Fruit fly (Drosophila melanogaster) whole organism: ENCODE data around the gene CG9813.

ENCODE experiments used
- CG8478 ChIP-seq: fragments of >200 bp; optimal IDR thresholded peaks from 2 replicates; lab custom pipeline; 2018; ENCODE audit warnings: inconsistent platforms
- Dll ChIP-seq: fragments of >200 bp; optimal IDR thresholded peaks from 2 replicates; lab custom pipeline; 2017
- EcR ChIP-seq, 2 experiments: fragments of >200 bp; optimal IDR thresholded peaks; 2 replicates each; lab custom pipeline; 2017; ENCODE audit warnings: missing biosample characterization in 2 of 2, missing genetic modification characterization in 2 of 2, missing genetic modification reagents in 2 of 2
- pan ChIP-seq: fragments of >200 bp; optimal IDR thresholded peaks from 2 replicates; lab custom pipeline; 2017
- psq ChIP-seq: fragments of >200 bp; optimal IDR thresholded peaks from 2 replicates; lab custom pipeline; 2017
- usp ChIP-seq: fragments of >200 bp; optimal IDR thresholded peaks from 2 replicates; lab custom pipeline; 2017; ENCODE audit warnings: missing biosample characterization, missing genetic modification characterization, mixed read lengths

- no peak for TF ChIP-seq psq (lab: Kevin White, UChicago)
- TF ChIP-seq Dll (lab: Kevin White, UChicago): no peak
- TF ChIP-seq usp (GFP tag; lab: Kevin White, UChicago): no peak
- no peak for TF ChIP-seq EcR (GFP tag; optimal IDR thresholded peaks at IDR 0.05; lab: Kevin White, UChicago)
- no peak for TF ChIP-seq CG8478
- TF ChIP-seq pan (lab: Kevin White, UChicago): no peak
Measured at dm6 chr3R:13379675-13380074, at the start of gene CG9813, which contains the start of gene CG8870.
